Worm (Caenorhabditis elegans) whole organism, L4 larva: ENCODE measurements around the gene W03C9.6.

Experiments
- F49E8.2 ChIP-seq: sonication (generic microtip); optimal IDR thresholded peaks from 2 replicates; lab custom pipeline; 2016; ENCODE audit warnings: missing compliant biosample characterization, mild to moderate bottlenecking, missing genetic modification characterization, borderline replicate concordance
- R02D3.7 ChIP-seq: fragments of 150-350 bp; sonication (generic microtip); optimal IDR thresholded peaks from 3 replicates; lab custom pipeline; 2014; ENCODE audit warnings: missing biosample characterization, missing genetic modification characterization
- ama-1 ChIP-seq: fragments of 150-350 bp; optimal IDR thresholded peaks from 2 replicates; lab custom pipeline; 2014; ENCODE audit warnings: inconsistent platforms, mixed read lengths
- ces-1 ChIP-seq: fragments of 150-350 bp; sonication (generic microtip); optimal IDR thresholded peaks from 4 replicates; lab custom pipeline; 2014; ENCODE audit warnings: missing biosample characterization, missing genetic modification reagents, missing genetic modification characterization
- lir-3 ChIP-seq: sonication (generic microtip); optimal IDR thresholded peaks from 2 replicates; lab custom pipeline; 2016; ENCODE audit warnings: mild to moderate bottlenecking, missing genetic modification characterization, missing compliant biosample characterization
- madf-5 ChIP-seq, 2 experiments: fragments of 200-800 bp; sonication (Bioruptor generic); IDR thresholded peaks; 2 replicates each; pipeline ENCODE4 v1.3.6; 2022; ENCODE audit warnings: missing compliant biosample characterization in 2 of 2, missing genetic modification characterization in 2 of 2
- nhr-42 ChIP-seq: fragments of 200-800 bp; sonication (Bioruptor generic); IDR thresholded peaks from 2 replicates; pipeline ENCODE4 v1.3.6; 2022; ENCODE audit warnings: missing genetic modification characterization, missing compliant biosample characterization
- nhr-77 ChIP-seq: fragments of 150-350 bp; optimal IDR thresholded peaks from 2 replicates; lab custom pipeline; 2014; ENCODE audit warnings: missing biosample characterization, missing genetic modification characterization
- pqm-1 ChIP-seq: sonication (generic microtip); optimal IDR thresholded peaks from 2 replicates; lab custom pipeline; 2017; ENCODE audit warnings: missing biosample characterization, missing genetic modification characterization

- TF ChIP-seq R02D3.7 (no peak), pqm-1 (tag; lab: Kevin White, UChicago) (no peak), madf-5 (GFP tag; IDR thresholded peaks at IDR 0.05; lab: Robert Waterston, UW) (no peak), nhr-77 (tag; lab: Kevin White, UChicago) (no peak), F49E8.2 (tag; lab: Kevin White, UChicago) (no peak), nhr-42 (GFP tag; lab: Robert Waterston, UW) (no peak), ces-1 (no peak), lir-3 (no peak), ama-1 (lab: Kevin White, UChicago) (no peak)
Observed at ce11 chrII:11926501-11926900, 27.8 kb upstream of the W03C9.6 start.
